Fruit fly (Drosophila melanogaster) whole organism, larva: ENCODE data around the gene CG17633.
A peak's percentile ranks its signal among the peaks of the same experiment; 100 is the strongest.

Source experiments
- noc ChIP-seq: fragments of 200-800 bp; sonication (Bioruptor generic); optimal IDR thresholded peaks from 3 replicates; lab custom pipeline; 2019; ENCODE audit warnings: missing biosample characterization, mild to moderate bottlenecking, missing genetic modification characterization, moderate library complexity

CG17633 gene

DNA sequence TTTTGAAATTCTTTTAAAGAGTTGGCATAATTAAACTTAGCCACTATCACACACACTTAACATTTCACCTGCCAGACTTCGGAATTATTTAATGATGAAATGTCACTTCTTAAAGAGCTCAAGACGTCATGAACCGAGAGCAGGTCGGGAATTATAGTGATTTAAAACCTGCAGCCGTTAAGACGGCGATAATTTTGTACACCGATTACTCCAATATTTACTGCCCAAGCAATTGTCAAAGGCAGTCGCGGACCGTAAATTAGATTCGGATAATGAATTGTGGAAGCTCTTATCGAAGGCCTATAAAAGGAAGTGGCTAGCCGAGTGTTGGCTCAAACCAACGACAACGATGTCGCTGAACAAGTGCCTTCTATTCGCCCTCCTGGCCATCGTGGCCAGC lies at the start of gene CG17633:
CG17633 (plus strand) TSS at position 326 of the 400 bp plus-strand sequence.
- TF ChIP-seq noc (tag; lab: Kevin White, UChicago), result peak; percentile 58

DNA sequence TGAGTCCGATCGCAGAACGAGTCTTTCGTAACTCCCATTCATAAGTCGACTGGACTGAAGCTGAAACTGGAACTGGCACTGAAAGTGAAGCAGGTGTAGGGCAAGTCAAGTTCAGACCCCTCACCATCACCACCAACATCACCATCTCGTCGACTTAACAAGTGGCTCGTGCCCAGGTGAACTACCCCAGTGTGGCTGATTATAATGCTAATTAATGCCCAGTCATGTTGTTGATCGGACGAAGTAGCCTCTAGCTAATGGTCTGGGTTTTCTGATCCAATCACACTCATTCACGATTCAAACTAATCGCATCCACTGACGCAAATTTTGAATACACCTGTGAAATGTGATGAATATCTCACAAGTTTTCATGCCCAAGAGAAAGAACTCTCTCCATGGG lies 40.1 kb upstream of the CG17633 start:
- no peak for TF ChIP-seq noc (tag; lab: Kevin White, UChicago)

DNA sequence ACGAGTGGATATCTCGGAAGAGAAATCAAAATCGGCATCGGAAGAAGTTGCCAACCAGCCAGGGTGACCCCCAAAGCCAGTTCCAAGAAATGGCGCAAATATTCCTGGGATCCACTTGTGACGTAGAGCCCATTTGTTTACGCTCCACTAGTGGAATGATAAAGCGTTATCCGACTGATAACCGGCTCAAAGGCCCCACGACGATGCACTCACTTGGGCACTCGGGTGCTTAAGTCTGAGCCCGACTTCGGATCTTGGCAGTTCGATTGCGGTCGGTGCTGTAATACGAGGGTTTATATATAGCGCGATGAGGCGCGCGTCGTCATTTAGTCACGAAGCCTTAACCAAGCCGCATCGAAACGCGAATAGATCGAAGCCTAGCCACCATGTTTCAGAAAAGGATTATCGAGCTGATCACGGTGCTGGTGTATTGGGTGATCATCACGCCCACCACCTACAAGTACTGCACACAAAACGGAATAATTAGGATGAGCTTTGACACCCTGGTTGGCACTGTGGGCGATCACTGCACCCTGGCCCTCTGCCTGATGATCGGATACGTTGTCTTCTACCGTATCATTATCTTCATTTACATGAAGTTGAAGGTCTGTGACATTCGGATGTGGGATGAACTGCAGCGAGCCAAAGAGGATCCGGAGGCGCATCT lies 39.1 kb upstream of the CG17633 start, which contains the start of gene CG13116:
CG13116 (plus strand) TSS at position 323 of the 667 bp plus-strand sequence.
- TF ChIP-seq noc (tag; lab: Kevin White, UChicago), result no peak

DNA sequence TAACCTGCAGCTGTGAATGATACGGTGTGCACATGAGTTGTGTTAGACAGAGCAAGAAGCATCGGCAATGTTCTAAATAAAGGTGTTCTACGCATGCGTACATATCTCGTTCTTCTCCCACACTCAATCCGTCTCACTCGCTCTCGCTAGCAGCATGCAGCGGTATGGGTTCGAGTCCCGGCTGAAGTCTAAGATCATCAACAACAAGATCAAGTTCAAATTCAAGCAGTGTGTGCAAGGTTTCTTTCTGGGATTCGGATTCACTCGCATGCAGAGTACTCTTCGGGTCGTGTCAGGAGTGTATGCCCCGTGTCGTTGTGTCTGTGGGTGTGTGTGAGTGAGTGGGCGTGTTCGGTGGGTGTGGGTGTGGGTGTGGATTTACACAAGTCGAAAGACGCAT lies 37.6 kb upstream of the CG17633 start:
- TF ChIP-seq noc (tag; lab: Kevin White, UChicago), result no peak

DNA sequence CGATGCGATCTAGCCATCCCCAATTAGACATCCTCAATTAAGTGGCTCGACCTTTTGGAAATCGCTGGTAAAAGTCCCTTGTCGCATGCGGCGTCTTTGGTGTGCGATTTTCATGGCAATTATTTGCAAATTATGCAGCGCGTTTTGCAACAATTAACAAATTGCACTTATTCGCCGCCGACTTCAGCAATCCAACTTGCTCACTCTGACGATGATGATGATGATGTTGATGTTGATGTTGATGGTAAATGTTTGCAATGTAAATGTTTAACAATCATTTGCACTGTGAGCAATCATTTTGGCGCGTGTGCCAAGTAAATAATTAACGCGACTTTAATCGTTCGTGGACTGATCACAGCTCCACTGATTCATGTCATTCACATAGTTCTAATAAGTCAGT lies 34.7 kb upstream of the CG17633 start:
- TF ChIP-seq noc (tag; lab: Kevin White, UChicago), result no peak

DNA sequence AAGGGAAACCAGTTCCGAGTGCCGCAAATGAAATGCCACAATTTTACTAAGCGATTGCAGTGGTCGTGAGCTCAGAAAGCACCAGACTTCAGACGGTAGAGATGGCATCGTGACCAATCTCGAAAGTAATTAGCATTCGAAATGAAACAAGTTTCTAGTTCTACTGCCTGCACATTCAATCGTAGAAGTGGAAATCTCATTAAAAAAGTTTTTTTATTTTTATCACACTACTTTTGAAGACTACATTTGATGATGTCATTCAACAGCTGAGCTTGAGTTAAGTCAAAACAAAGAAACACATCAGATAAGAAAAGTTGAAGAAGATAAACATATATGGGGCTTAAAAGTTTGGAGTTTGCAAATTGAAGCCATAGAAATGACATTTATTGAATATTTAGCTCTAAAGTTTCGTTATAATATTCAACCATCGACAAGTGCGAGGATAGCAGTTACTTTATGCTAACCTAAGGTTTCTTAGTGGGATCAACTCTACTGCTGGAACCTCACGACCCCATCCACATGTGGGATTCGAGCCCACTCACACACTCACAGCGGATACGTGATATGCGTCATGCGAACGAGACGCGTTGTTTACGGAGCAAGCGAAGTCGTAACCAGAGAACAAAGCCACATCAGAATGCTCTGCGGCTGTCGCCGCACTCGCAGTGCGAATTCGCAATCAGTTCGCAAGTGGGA lies 32.7 kb upstream of the CG17633 start, which contains the start of gene CG13117:
CG13117 (plus strand) TSS at position 646 of the 696 bp plus-strand sequence.
- TF ChIP-seq noc (tag; lab: Kevin White, UChicago), result no peak

DNA sequence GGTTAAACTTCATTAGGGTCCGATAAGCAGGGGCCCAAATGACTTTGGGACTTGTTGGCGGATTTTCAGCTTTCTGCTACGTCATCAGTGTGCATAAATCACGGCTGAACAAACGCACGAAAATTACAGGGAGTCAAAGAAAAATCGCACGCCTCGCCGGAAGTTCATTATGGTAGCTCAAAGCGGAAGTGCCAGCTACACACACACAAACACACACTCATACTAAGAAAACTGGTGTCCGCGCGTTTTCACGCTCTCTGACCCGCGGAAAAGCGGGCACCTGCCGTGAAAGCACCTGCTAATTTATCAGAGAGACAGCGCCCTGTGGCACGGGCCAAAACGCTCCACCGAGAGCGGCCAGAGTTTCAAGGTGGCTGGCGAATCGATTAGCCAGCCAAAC lies 31.5 kb upstream of the CG17633 start:
- no peak for TF ChIP-seq noc (tag; lab: Kevin White, UChicago)

DNA sequence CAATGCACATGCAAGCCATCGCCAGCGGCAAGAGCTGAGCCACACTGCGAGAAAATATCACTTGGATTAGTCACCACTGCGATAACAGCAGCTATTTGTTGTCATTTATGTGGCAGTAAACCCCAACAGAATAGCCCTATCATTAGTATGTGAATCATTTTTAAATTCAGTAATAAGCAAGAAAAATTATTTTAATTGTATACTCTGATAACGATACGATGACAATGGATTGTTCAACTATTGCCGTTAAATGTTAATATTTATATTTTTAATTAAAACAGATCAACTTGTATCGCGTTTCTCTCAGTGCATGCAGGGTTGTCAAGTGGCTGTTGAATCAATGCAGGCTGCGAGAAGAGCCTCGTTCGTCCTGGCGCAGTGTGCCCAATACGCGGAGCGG lies 31.1 kb upstream of the CG17633 start:
- TF ChIP-seq noc (tag; lab: Kevin White, UChicago), result no peak

DNA sequence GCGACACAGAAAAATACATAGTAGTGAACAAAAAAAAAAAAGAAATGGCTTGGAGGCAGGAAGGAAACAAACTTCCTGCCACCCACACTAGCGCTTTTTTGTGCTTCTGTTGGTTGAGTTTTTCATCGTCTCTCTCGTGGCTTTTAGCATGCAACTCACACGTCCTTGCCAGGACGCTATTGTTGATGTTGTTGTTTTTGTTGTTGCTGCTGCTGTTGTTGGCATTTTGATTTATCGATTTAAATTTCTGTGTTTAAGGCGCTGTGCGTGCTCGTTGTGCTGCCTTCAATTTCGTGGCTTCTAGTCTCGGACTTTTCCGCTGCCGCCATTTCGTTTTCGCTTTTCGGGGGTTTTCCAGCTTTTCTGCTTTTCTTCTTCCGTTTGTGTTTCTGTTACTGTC lies 29.2 kb upstream of the CG17633 start:
- TF ChIP-seq noc (tag; lab: Kevin White, UChicago), result no peak

DNA sequence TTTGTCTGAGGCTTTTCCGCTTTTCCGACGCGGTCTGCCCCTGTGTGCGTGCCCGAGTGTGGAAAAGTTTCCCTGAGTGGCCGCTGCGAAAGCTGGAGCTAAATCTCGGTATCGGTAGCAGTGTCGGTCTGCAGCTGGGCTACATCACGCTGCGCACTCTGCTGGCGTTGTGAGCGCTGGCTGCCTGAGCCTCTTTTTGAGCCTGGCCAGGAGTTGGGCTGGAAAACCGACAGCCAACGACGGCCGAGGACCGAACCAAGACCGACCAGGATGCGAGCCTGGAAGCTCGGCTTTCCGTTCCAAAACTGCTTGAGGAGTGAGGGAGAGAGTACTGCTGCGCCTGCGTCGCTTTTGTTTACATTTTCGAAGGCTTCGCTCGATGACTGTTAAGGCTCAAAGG lies 25.0 kb upstream of the CG17633 start:
- no peak for TF ChIP-seq noc (tag; lab: Kevin White, UChicago)

DNA sequence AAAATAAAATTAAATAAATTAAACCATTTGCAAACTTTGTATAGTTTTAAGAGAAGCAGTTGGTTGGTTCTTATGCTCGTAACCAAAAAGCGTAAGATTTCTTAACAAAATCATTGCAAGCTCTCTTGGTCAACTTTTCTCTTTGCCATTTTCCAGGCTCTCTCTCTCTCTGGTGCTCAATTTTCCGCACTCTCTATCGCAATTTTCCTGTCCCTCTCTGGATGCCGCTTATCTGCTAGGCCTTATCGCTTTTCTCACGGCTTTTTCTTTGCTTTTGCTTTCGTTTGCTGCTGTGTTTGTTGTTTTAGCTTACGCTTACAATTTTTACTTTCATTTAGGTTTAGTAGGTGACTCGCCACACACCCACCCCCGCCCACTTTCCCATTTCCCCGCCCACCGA lies 24.2 kb upstream of the CG17633 start:
- no peak for TF ChIP-seq noc (tag; lab: Kevin White, UChicago)

DNA sequence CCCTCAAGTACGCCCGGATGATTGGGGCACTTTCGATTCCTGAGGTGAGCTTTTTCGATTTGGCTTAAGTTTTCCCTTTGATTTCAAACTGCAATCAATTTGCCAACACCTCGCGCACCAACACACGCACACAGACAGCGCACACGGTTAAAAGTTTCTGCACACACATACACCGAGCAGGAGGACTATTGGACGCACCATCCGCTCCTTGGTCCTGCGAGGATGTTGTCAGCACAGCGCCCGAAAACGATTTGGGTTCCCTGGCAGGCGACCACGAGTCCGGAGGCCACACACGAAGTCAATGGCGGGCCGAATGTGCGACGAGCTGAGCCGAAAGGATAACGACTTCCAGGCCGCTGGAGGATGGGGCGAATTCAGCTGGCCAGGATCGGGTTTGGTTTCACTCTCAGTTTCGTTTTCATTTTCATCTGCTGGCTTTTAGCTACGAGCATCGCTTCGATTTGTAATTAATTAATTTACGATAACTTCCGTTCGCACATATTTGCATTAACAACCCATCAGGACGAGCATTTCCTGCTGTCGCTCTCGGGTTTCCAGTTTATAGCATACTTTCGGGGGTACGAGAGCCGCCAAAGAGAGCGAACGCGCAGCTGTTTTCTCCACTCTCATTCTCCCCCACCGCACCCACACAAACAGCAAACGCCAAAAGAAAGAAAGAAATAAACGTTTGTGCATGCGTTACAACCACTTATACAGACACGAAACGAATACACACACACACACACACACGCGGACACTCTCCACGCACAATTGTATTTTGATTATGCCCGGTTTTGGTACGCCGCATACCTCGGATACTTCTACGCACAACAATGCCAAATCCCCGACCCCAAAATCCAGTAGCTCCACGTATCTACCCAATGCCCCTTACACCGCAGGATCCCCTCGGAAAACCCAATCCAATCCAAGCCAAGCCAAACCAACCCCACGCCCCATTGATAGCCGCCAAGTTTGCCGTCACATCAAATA lies 22.3 kb upstream of the CG17633 start, which contains the start of gene Nckx30C:
Nckx30C (minus strand) TSS at position 260 of the 990 bp plus-strand sequence.
- TF ChIP-seq noc (tag; lab: Kevin White, UChicago), result no peak

DNA sequence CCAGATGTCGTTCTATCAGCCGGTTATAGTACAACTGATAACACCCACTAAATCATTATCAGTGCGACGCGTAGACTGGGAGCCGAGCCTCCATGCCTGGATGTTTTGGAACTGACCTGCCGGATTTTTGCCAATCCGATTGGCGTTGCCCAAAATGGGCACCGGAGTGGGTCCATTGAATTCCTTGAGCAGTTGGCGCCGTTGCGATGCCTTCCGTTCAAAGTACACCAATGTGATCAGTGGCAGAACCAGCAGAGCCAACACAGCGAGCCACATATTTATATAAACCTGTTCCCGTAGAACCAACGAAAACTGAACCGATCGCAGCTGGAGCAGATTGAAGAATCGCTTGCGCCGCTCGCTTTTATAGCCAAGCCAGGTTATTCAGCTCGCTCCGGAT lies 19.1 kb upstream of the CG17633 start, which contains the start of gene Cyp4e3:
Cyp4e3 (minus strand) TSS at position 327 of the 400 bp plus-strand sequence.
- TF ChIP-seq noc (tag; lab: Kevin White, UChicago), result no peak

DNA sequence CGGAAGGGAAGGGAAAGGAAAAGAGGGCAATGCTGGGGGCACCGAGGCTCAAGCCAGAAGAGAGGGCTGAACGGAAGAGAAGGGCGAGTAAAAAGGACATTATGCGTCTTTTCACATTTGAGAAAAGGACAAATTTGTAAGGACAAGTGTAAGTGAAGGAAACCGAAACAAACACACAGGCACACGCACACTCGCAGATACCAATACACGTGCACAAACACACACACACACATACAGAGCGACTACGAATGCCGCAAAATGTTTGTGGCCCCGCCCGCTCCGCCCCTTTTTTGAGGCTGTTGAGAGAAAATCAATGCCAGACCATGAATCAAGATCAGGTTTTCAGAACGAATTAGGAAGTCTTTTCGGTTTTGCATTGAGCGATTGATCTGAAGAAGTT lies 15.5 kb upstream of the CG17633 start:
- TF ChIP-seq noc (tag; lab: Kevin White, UChicago), result no peak

DNA sequence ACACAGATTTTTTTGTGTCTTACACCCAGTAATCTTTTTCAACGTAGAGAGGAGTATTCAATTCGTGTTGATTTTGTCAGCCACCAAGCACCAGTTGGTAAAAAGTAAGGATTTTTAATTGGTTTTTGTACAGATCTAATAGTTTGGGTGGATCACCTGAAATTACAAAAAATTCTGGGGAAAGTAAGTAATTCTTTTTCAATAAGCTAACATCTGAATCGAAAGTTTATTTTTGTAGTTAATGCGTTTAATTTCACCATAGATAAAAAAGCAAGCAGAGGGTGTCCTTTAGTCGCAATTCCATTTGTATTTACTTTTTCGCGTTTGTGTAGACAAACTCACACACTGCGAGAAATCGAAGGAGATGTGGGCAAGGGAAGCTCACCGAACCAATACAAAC lies 14.0 kb upstream of the CG17633 start:
- no peak for TF ChIP-seq noc (tag; lab: Kevin White, UChicago)
